Worm (Caenorhabditis elegans): ENCODE results near the gene EEED8.2.

DNA sequence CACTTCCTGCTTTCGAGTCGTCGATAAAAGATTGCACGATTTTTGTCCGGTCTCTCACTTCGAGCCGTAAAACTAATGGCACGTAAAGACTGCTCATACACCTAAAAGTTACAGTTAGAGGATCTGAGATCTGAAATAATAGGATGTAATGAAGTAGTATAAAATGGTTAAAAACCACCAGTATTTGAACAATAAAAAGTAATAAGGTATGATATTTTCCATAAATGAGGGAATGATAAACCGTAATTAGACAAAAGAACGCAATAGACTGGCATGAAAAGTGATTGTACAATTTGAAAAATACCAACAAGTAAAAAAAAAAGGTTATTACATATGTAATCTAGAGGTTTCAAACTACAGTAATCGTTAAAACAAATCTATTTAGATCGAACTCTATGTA lies 23.4 kb upstream of the EEED8.2 start, which contains the start of gene brap-2:
- no peak for TF ChIP-seq tab-1 (GFP tag; IDR thresholded peaks at IDR 0.05)
- no peak for TF ChIP-seq ztf-23 (GFP tag; IDR thresholded peaks at IDR 0.05)
- TF ChIP-seq klf-2 (GFP tag; conservative IDR thresholded peaks at IDR 0.05), result no peak
- TF ChIP-seq ztf-29 (GFP tag; IDR thresholded peaks at IDR 0.05), result no peak
- no peak for TF ChIP-seq T22C8.4 (GFP tag; IDR thresholded peaks at IDR 0.05)
- TF ChIP-seq ref-1 (GFP tag; conservative IDR thresholded peaks at IDR 0.05), result no peak
- no peak for TF ChIP-seq flt-1 (GFP tag; IDR thresholded peaks at IDR 0.05)
- no peak for TF ChIP-seq cog-1 (tag; optimal IDR thresholded peaks at IDR 0.05)

Data from whole organism, midembryonic.